Fruit fly (Drosophila melanogaster): Measurements from ENCODE around the gene dbr.

DNA sequence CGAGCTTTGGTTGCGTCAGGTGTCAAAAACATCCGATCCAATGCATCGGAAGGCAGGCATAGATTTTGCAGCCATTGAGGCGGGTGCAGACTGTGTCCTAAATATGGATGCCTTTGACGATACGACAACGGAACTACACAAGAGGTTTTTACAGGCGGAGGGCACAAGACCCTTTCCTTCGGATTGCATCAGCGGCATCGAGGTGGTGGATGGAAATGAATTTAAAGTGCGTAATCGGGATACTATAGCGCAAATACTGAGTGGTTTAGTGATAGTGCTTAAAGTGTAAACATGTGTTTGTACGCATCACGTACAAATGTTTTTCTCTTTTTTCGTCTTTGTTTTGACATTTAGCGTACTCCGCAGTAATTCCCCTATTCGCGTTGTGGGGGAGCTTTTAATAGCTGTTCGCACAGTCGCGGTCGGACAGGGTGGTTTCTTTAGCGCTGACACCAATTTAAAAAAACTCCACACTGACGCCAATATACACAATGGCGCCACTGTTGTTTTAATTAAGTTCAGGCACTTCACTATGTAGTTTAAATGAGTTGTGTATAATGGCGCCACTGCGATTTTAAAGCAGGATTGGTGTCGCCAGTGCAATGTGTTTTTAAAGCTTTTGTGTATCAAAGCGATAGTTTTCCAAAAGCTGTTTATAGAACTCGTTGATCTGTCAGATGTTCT, 6.6 kb downstream of the dbr start:
- TF ChIP-seq insv (optimal IDR thresholded peaks at IDR 0.05), result no peak
- no peak for TF ChIP-seq Myc (optimal IDR thresholded peaks at IDR 0.05)
- TF ChIP-seq h (optimal IDR thresholded peaks at IDR 0.05), result no peak
- peak; percentile 27 for TF ChIP-seq psq (optimal IDR thresholded peaks at IDR 0.05)
- no peak for TF ChIP-seq Sin3A (optimal IDR thresholded peaks at IDR 0.05)
- no peak for TF ChIP-seq ttk (optimal IDR thresholded peaks at IDR 0.05)
